Worm (Caenorhabditis elegans) whole organism, L4 larva: ENCODE measurements around the gene Y48A6C.4.

Source experiments
- D1046.2 ChIP-seq: fragments of 200-800 bp; sonication (Bioruptor generic); IDR thresholded peaks from 2 replicates; pipeline ENCODE4 v1.3.6; 2022; ENCODE audit warnings: missing genetic modification characterization, missing compliant biosample characterization
- T26A8.4 ChIP-seq: fragments of 200-800 bp; sonication (Bioruptor generic); IDR thresholded peaks from 2 replicates; pipeline ENCODE4 v1.3.6; 2022; ENCODE audit warnings: missing genetic modification characterization, missing compliant biosample characterization
- Y48G9A.11 ChIP-seq: fragments of 200-800 bp; sonication (Bioruptor generic); IDR thresholded peaks from 2 replicates; pipeline ENCODE4 v1.3.6; 2022; ENCODE audit warnings: missing genetic modification reagents, missing genetic modification characterization, missing compliant biosample characterization
- Y75B8A.6 ChIP-seq: fragments of 200-800 bp; sonication (Bioruptor generic); IDR thresholded peaks from 2 replicates; pipeline ENCODE4 v1.3.6; 2022; ENCODE audit warnings: missing genetic modification reagents, missing genetic modification characterization, missing compliant biosample characterization
- ZK337.2 ChIP-seq: fragments of 200-800 bp; sonication (Bioruptor generic); IDR thresholded peaks from 2 replicates; pipeline ENCODE4 v1.3.6; 2022; ENCODE audit warnings: missing genetic modification reagents, missing genetic modification characterization, missing compliant biosample characterization
- aha-1 ChIP-seq: fragments of 150-350 bp; peaks from one replicate; lab custom pipeline; 2014; ENCODE audit warnings: missing biosample characterization, missing genetic modification characterization
- ama-1 ChIP-seq: fragments of 150-350 bp; optimal IDR thresholded peaks from 2 replicates; lab custom pipeline; 2014; ENCODE audit warnings: inconsistent platforms, mixed read lengths
- arid-1 ChIP-seq: fragments of 200-800 bp; sonication (Bioruptor generic); conservative IDR thresholded peaks from 2 replicates; pipeline ENCODE4 v1.3.6; 2022; ENCODE audit warnings: missing genetic modification reagents, missing genetic modification characterization, missing compliant biosample characterization
- ceh-28 ChIP-seq: fragments of 150-350 bp; optimal IDR thresholded peaks from 2 replicates; lab custom pipeline; 2014; ENCODE audit warnings: missing biosample characterization, missing genetic modification reagents, missing genetic modification characterization
- ceh-32 ChIP-seq: sonication (generic microtip); optimal IDR thresholded peaks from 2 replicates; lab custom pipeline; 2016; ENCODE audit warnings: mild to moderate bottlenecking, missing genetic modification characterization, missing compliant biosample characterization; ENCODE audit not compliant: poor library complexity
- ceh-44 ChIP-seq: fragments of 200-800 bp; sonication (Bioruptor generic); IDR thresholded peaks from 2 replicates; pipeline ENCODE4 v1.3.6; 2022; ENCODE audit warnings: missing genetic modification reagents, missing genetic modification characterization, missing compliant biosample characterization
- ceh-82 ChIP-seq: sonication (generic microtip); optimal IDR thresholded peaks from 2 replicates; lab custom pipeline; 2017; ENCODE audit warnings: missing biosample characterization, missing genetic modification characterization
- cey-2 ChIP-seq: sonication (generic microtip); optimal IDR thresholded peaks from 3 replicates; lab custom pipeline; 2017; ENCODE audit warnings: missing genetic modification characterization, mild to moderate bottlenecking, missing compliant biosample characterization, antibody characterized with exemption, borderline replicate concordance; ENCODE audit not compliant: insufficient read depth
- ctbp-1 ChIP-seq: fragments of 200-800 bp; sonication (Bioruptor generic); IDR thresholded peaks from 2 replicates; pipeline ENCODE4 v1.3.6; 2022; ENCODE audit warnings: missing genetic modification reagents, missing genetic modification characterization, missing compliant biosample characterization
- daf-12 ChIP-seq: fragments of 150-350 bp; optimal IDR thresholded peaks from 2 replicates; lab custom pipeline; 2014; ENCODE audit warnings: missing biosample characterization, missing genetic modification reagents, missing genetic modification characterization
- daf-16 ChIP-seq, 3 experiments: sonication (generic microtip); optimal IDR thresholded peaks; 2 replicates each; lab custom pipeline; 2016 to 2017; ENCODE audit warnings: missing genetic modification characterization in 3 of 3, missing genetic modification reagents in 3 of 3, mild to moderate bottlenecking in 2 of 3, missing compliant biosample characterization in 2 of 3, missing biosample characterization in 1 of 3, moderate library complexity in 1 of 3
- dmd-9 ChIP-seq: fragments of 200-800 bp; sonication (Bioruptor generic); IDR thresholded peaks from 2 replicates; pipeline ENCODE4 v1.3.6; 2022; ENCODE audit warnings: missing genetic modification reagents, missing genetic modification characterization, missing compliant biosample characterization
- dpl-1 ChIP-seq: fragments of 150-350 bp; optimal IDR thresholded peaks from 2 replicates; lab custom pipeline; 2014; ENCODE audit warnings: missing biosample characterization, missing genetic modification reagents, missing genetic modification characterization
- duxl-1 ChIP-seq: sonication (generic microtip); optimal IDR thresholded peaks from 2 replicates; lab custom pipeline; 2016; ENCODE audit warnings: mild to moderate bottlenecking, missing genetic modification characterization, moderate library complexity, missing compliant biosample characterization; ENCODE audit not compliant: poor library complexity
- egl-43 ChIP-seq: fragments of 200-800 bp; sonication (Bioruptor generic); IDR thresholded peaks from 2 replicates; pipeline ENCODE4 v1.3.6; 2022; ENCODE audit warnings: missing genetic modification reagents, missing genetic modification characterization, missing compliant biosample characterization
- gei-8 ChIP-seq: fragments of 200-800 bp; sonication (Bioruptor generic); optimal IDR thresholded peaks from 2 replicates; lab custom pipeline; 2018; ENCODE audit warnings: mild to moderate bottlenecking, missing genetic modification characterization, missing compliant biosample characterization
- hif-1 ChIP-seq, 2 experiments: sonication (generic microtip); optimal IDR thresholded peaks; 2 replicates each; lab custom pipeline; 2016 to 2017; ENCODE audit warnings: missing compliant biosample characterization in 2 of 2, missing genetic modification characterization in 2 of 2, missing genetic modification reagents in 2 of 2, missing genotype in 2 of 2, mild to moderate bottlenecking in 1 of 2
- lin-15B ChIP-seq: fragments of 150-350 bp; sonication (generic microtip); optimal IDR thresholded peaks from 3 replicates; lab custom pipeline; 2014; ENCODE audit warnings: missing biosample characterization, missing genetic modification characterization
- lsy-2 ChIP-seq, 2 experiments: fragments of 150-350 bp in 1 of 2; sonication (generic microtip) in 1 of 2; optimal IDR thresholded peaks; 2 replicates each; lab custom pipeline; 2014 to 2017; ENCODE audit warnings: missing biosample characterization in 2 of 2, missing genetic modification characterization in 2 of 2
- madf-5 ChIP-seq, 2 experiments: fragments of 200-800 bp; sonication (Bioruptor generic); IDR thresholded peaks; 2 replicates each; pipeline ENCODE4 v1.3.6; 2022; ENCODE audit warnings: missing compliant biosample characterization in 2 of 2, missing genetic modification characterization in 2 of 2
- mdl-1 ChIP-seq, 2 experiments: fragments of 150-350 bp in 1 of 2; sonication (generic microtip) in 1 of 2; optimal IDR thresholded peaks; 2 replicates each; lab custom pipeline; 2014 to 2017; ENCODE audit warnings: missing biosample characterization in 2 of 2, missing genetic modification characterization in 2 of 2
- mdt-29 ChIP-seq: fragments of 200-800 bp; sonication (Bioruptor generic); IDR thresholded peaks from 2 replicates; pipeline ENCODE4 v1.3.6; 2022; ENCODE audit warnings: missing genetic modification reagents, missing genetic modification characterization, missing compliant biosample characterization
- mes-2 ChIP-seq: sonication (generic microtip); optimal IDR thresholded peaks from 2 replicates; lab custom pipeline; 2016; ENCODE audit warnings: missing genotype, mild to moderate bottlenecking, missing genetic modification characterization, missing compliant biosample characterization; ENCODE audit not compliant: poor library complexity, severe bottlenecking
- mxl-3 ChIP-seq: fragments of 200-800 bp; sonication (Bioruptor generic); optimal IDR thresholded peaks from 2 replicates; lab custom pipeline; 2018; ENCODE audit warnings: mild to moderate bottlenecking, missing genetic modification characterization, missing compliant biosample characterization
- nhr-102 ChIP-seq: sonication (generic microtip); optimal IDR thresholded peaks from 2 replicates; lab custom pipeline; 2016; ENCODE audit warnings: mild to moderate bottlenecking, missing genetic modification characterization, moderate library complexity, missing compliant biosample characterization
- nhr-11 ChIP-seq: fragments of 150-350 bp; optimal IDR thresholded peaks from 2 replicates; lab custom pipeline; 2014; ENCODE audit warnings: missing biosample characterization, missing genetic modification characterization
- nhr-41 ChIP-seq: fragments of 200-800 bp; sonication (Bioruptor generic); IDR thresholded peaks from 2 replicates; pipeline ENCODE4 v1.3.6; 2022; ENCODE audit warnings: missing genetic modification reagents, missing genetic modification characterization, missing compliant biosample characterization
- nhr-42 ChIP-seq: fragments of 200-800 bp; sonication (Bioruptor generic); IDR thresholded peaks from 2 replicates; pipeline ENCODE4 v1.3.6; 2022; ENCODE audit warnings: missing genetic modification characterization, missing compliant biosample characterization
- nhr-6 ChIP-seq: fragments of 150-350 bp; optimal IDR thresholded peaks from 2 replicates; lab custom pipeline; 2014; ENCODE audit warnings: missing biosample characterization, missing genetic modification characterization
- pha-4 ChIP-seq, 2 experiments: fragments of 150-350 bp in 1 of 2; fragments of 200-800 bp in 1 of 2; sonication (Bioruptor generic) in 1 of 2; IDR thresholded peaks in 1 of 2; optimal IDR thresholded peaks in 1 of 2; 2 replicates each; pipeline versions ENCODE4 v1.3.6 to Lab custom; 2014 to 2022; ENCODE audit warnings: missing genetic modification characterization in 2 of 2, missing genetic modification reagents in 2 of 2, missing biosample characterization in 1 of 2, missing compliant biosample characterization in 1 of 2
- php-3 ChIP-seq: fragments of 200-800 bp; sonication (Bioruptor generic); IDR thresholded peaks from 2 replicates; pipeline ENCODE4 v1.3.6; 2022; ENCODE audit warnings: missing genetic modification reagents, missing genetic modification characterization, missing compliant biosample characterization
- pqm-1 ChIP-seq: sonication (generic microtip); optimal IDR thresholded peaks from 2 replicates; lab custom pipeline; 2017; ENCODE audit warnings: missing biosample characterization, missing genetic modification characterization
- rbr-2 ChIP-seq: sonication (generic microtip); optimal IDR thresholded peaks from 2 replicates; lab custom pipeline; 2016; ENCODE audit warnings: missing genotype, missing genetic modification characterization, missing compliant biosample characterization
- sdz-12 ChIP-seq: fragments of 200-800 bp; sonication (Bioruptor generic); optimal IDR thresholded peaks from 2 replicates; lab custom pipeline; 2018; ENCODE audit warnings: mild to moderate bottlenecking, missing genetic modification characterization, missing compliant biosample characterization
- snpc-1.2 ChIP-seq: fragments of 200-800 bp; sonication (Bioruptor generic); IDR thresholded peaks from 2 replicates; pipeline ENCODE4 v1.3.6; 2022; ENCODE audit warnings: missing genetic modification reagents, missing genetic modification characterization, missing compliant biosample characterization
- snpc-4 ChIP-seq: fragments of 150-350 bp; optimal IDR thresholded peaks from 2 replicates; lab custom pipeline; 2014; ENCODE audit warnings: missing biosample characterization, missing genetic modification characterization
- spr-1 ChIP-seq: sonication (generic microtip); optimal IDR thresholded peaks from 2 replicates; lab custom pipeline; 2016; ENCODE audit warnings: mild to moderate bottlenecking, missing genetic modification characterization, missing compliant biosample characterization
- tra-1 ChIP-seq: fragments of 200-800 bp; sonication (Bioruptor generic); IDR thresholded peaks from 2 replicates; pipeline ENCODE4 v1.3.6; 2022; ENCODE audit warnings: missing genetic modification reagents, missing genetic modification characterization, missing compliant biosample characterization
- vab-7 ChIP-seq: fragments of 200-800 bp; sonication (Bioruptor generic); IDR thresholded peaks from 2 replicates; pipeline ENCODE4 v1.3.6; 2022; ENCODE audit warnings: missing genetic modification reagents, missing genetic modification characterization, missing compliant biosample characterization

The Y48A6C.4 gene

DNA sequence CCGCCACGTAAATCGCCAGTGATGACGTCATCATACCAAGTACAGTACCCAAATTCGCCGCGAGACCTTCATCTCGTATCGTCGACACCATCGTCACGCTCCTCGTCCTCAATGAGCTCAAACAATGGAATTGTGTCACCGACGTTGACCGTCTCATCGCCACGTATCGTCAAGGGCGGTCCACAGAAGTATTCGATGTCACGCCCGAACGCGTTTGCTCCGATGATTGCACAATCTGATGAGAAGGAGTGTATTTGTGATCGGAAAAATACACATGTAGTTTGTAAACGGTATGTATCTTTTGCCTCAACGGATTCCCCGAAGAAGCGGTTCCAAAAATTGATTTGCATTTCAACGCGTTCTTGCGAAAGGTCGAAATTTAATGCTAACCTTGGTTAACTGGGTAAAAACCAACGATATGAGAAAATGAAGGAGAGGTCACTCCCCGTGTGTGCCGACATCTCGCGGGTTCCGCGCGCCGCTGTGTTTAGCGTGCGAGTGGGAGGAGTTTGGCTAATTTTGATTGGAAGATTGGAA lies 29.4 kb upstream of the Y48A6C.4 start (continued):
- TF ChIP-seq nhr-42 (GFP tag; lab: Robert Waterston, UW) (peak; percentile 45; the same call in 1 of the 2 replicates), ceh-28 (tag; lab: Kevin White, UChicago) (no peak), ama-1 (lab: Kevin White, UChicago) (peak; percentile 99), mxl-3 (peak; percentile 13), cey-2 (tag; lab: Kevin White, UChicago) (no peak), madf-5 (GFP tag; IDR thresholded peaks at IDR 0.05; lab: Robert Waterston, UW) (no peak), pqm-1 (tag; lab: Kevin White, UChicago) (no peak), nhr-102 (tag; lab: Kevin White, UChicago) (peak; percentile 56), arid-1 (no peak; the same call in 1 of the 2 replicates), snpc-1.2 (GFP tag; lab: Robert Waterston, UW) (peak; percentile 70; the same call in 1 of the 2 replicates)

DNA sequence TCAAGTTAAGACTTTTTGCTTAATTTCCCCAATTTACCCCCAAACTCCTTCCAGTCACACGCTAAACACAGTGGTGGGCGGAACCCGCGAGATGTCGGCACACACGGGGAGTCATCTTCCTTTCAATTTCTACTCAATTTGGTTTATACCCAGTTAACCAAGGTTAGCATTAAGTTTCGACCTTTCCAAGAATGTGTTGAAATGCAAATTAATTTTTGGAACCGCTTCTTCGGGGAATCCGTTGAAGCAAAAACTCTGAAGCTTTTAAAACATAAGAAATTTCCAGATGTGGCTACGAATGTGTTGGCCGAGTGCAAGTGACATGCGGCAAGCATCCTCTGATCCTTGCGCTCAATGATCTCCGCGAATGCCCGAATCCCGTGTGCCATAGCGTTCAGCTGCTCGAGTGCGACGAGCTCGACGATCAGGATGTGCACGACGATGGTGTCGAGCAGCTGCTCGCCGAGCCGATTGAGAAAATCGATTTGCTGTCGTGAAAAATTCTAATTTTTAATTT lies 28.7 kb upstream of the Y48A6C.4 start:
- TF ChIP-seq arid-1: peak; percentile 56
- peak; percentile 64; the same call in 1 of the 2 replicates for TF ChIP-seq ZK337.2 (GFP tag; lab: Robert Waterston, UW)
- TF ChIP-seq Y48G9A.11: peak; percentile 72
- no peak for TF ChIP-seq duxl-1 (tag; lab: Kevin White, UChicago)
- peak; percentile 75 for TF ChIP-seq aha-1 (tag; lab: Kevin White, UChicago)
- TF ChIP-seq mdt-29 (GFP tag; lab: Robert Waterston, UW): peak; percentile 78
- TF ChIP-seq hif-1 (tag; optimal IDR thresholded peaks at IDR 0.05; lab: Kevin White, UChicago): no peak
- TF ChIP-seq sdz-12 (GFP tag; lab: Kevin White, UChicago): peak; percentile 45
- peak; percentile 5 to 34 for TF ChIP-seq daf-16 (GFP tag; optimal IDR thresholded peaks at IDR 0.05; lab: Kevin White, UChicago)
- TF ChIP-seq daf-16 (tag; optimal IDR thresholded peaks at IDR 0.05; lab: Kevin White, UChicago): peak; percentile 44
- no peak for TF ChIP-seq ceh-28 (tag; lab: Kevin White, UChicago)
- TF ChIP-seq D1046.2 (GFP tag; lab: Robert Waterston, UW): no peak
- no peak for TF ChIP-seq ceh-82 (tag; lab: Kevin White, UChicago)
- TF ChIP-seq ceh-44 (GFP tag; lab: Robert Waterston, UW): peak; percentile 57; the same call in 1 of the 2 replicates
- peak; percentile 21; the same call in 1 of the 2 replicates for TF ChIP-seq php-3 (GFP tag; lab: Robert Waterston, UW)
- TF ChIP-seq cey-2 (tag; lab: Kevin White, UChicago): no peak
- TF ChIP-seq tra-1 (GFP tag; lab: Robert Waterston, UW): no peak
- peak; percentile 29 for TF ChIP-seq mxl-3
- no peak for TF ChIP-seq ceh-32
- TF ChIP-seq nhr-41 (GFP tag; lab: Robert Waterston, UW): no peak
- no peak for TF ChIP-seq rbr-2
- TF ChIP-seq spr-1 (tag; lab: Kevin White, UChicago): peak; percentile 44
- no peak for TF ChIP-seq lin-15B (tag; lab: Kevin White, UChicago)
- TF ChIP-seq T26A8.4: peak; percentile 84
- peak; percentile 60; the same call in 1 of the 2 replicates for TF ChIP-seq ctbp-1 (GFP tag; lab: Robert Waterston, UW)
- peak; percentile 41 for TF ChIP-seq nhr-102 (tag; lab: Kevin White, UChicago)
- no peak for TF ChIP-seq daf-12 (tag; lab: Kevin White, UChicago)
- peak in 1 of 2 experiments; percentile 24 for TF ChIP-seq lsy-2 (tag; optimal IDR thresholded peaks at IDR 0.05; lab: Kevin White, UChicago)
- no peak for TF ChIP-seq dpl-1 (GFP tag; lab: Kevin White, UChicago)
- peak; percentile 55; the same call in 1 of the 2 replicates for TF ChIP-seq vab-7 (GFP tag; lab: Robert Waterston, UW)
- TF ChIP-seq gei-8 (GFP tag; lab: Kevin White, UChicago): no peak
- TF ChIP-seq mdl-1 (tag; optimal IDR thresholded peaks at IDR 0.05; lab: Kevin White, UChicago): no peak
- peak; percentile 74 for TF ChIP-seq snpc-4 (tag; lab: Kevin White, UChicago)
- peak; percentile 96 for TF ChIP-seq ama-1 (lab: Kevin White, UChicago)
- TF ChIP-seq mes-2 (tag; lab: Kevin White, UChicago): peak; percentile 66
- TF ChIP-seq egl-43 (GFP tag; lab: Robert Waterston, UW): peak; percentile 81
- no peak for TF ChIP-seq nhr-11 (tag; lab: Kevin White, UChicago)
- TF ChIP-seq pha-4 (GFP tag; IDR thresholded peaks at IDR 0.05; lab: Robert Waterston, UW): peak; percentile 64; the same call in 1 of the 2 replicates
- no peak for TF ChIP-seq pha-4 (tag; optimal IDR thresholded peaks at IDR 0.05; lab: Kevin White, UChicago)
- no peak for TF ChIP-seq nhr-6 (tag; lab: Kevin White, UChicago)
- TF ChIP-seq Y75B8A.6 (GFP tag; lab: Robert Waterston, UW): 0 out of 2 replicates have a peak, but pooled peaks have one; percentile 49
- 0 out of 2 replicates have a peak, but pooled peaks have one; percentile 52 for TF ChIP-seq dmd-9 (GFP tag; lab: Robert Waterston, UW)
- 0 out of 4 replicates have a peak, but pooled peaks of 1 of the 2 experiments have one; percentile 2 for TF ChIP-seq madf-5 (GFP tag; IDR thresholded peaks at IDR 0.05; lab: Robert Waterston, UW)
